Worm (Caenorhabditis elegans): ENCODE results near the gene lrch-1.

ce11 chrX:6254671-6255031 lies 38.2 kb upstream of the lrch-1 start:
- TF ChIP-seq W03F9.2 (tag; optimal IDR thresholded peaks at IDR 0.05): no peak
- TF ChIP-seq him-1 (tag; optimal IDR thresholded peaks at IDR 0.05): no peak
- no peak for TF ChIP-seq dao-5 (tag; optimal IDR thresholded peaks at IDR 0.05)
